Fruit fly (Drosophila melanogaster) whole organism, embryonic: ENCODE results near the gene Vha16-3.
A peak's percentile ranks its signal among the peaks of the same experiment; 100 is the strongest.

ENCODE experiments used
- Blimp-1 ChIP-seq: fragments of 200-800 bp; sonication (Bioruptor generic); optimal IDR thresholded peaks from 3 replicates; lab custom pipeline; 2018; ENCODE audit warnings: missing biosample characterization, missing genetic modification characterization, mild to moderate bottlenecking, moderate library complexity, missing genetic modification reagents
- CG10979 ChIP-seq: fragments of 200-800 bp; sonication (Bioruptor generic); optimal IDR thresholded peaks from 2 replicates; lab custom pipeline; 2018; ENCODE audit warnings: missing biosample characterization, mild to moderate bottlenecking, missing genetic modification characterization, moderate library complexity
- CG11504 ChIP-seq: fragments of 200-800 bp; sonication (Bioruptor generic); optimal IDR thresholded peaks from 3 replicates; lab custom pipeline; 2019; ENCODE audit warnings: missing biosample characterization, mild to moderate bottlenecking, missing genetic modification characterization, moderate library complexity
- CG11695 ChIP-seq: fragments of 200-800 bp; sonication (Bioruptor generic); IDR thresholded peaks from 3 replicates; pipeline ENCODE4 v1.3.6; 2022; ENCODE audit warnings: missing biosample characterization, missing genetic modification characterization
- CG12155 ChIP-seq: fragments of 200-800 bp; sonication (Bioruptor generic); optimal IDR thresholded peaks from 3 replicates; lab custom pipeline; 2016; ENCODE audit warnings: missing biosample characterization, missing genetic modification characterization
- CG12299 ChIP-seq: fragments of 200-800 bp; sonication (Bioruptor generic); optimal IDR thresholded peaks from 2 replicates; lab custom pipeline; 2018; ENCODE audit warnings: missing biosample characterization, mild to moderate bottlenecking, missing genetic modification characterization
- CG13296 ChIP-seq: fragments of 200-800 bp; sonication (Bioruptor generic); optimal IDR thresholded peaks from 3 replicates; lab custom pipeline; 2018; ENCODE audit warnings: missing biosample characterization, mild to moderate bottlenecking, missing genetic modification characterization
- CG15601 ChIP-seq: fragments of 200-800 bp; sonication (Bioruptor generic); optimal IDR thresholded peaks from 3 replicates; lab custom pipeline; 2019; ENCODE audit warnings: missing biosample characterization, mild to moderate bottlenecking, missing genetic modification characterization, moderate library complexity
- CG17829 ChIP-seq: fragments of 200-800 bp; optimal IDR thresholded peaks from 2 replicates; lab custom pipeline; 2019; ENCODE audit warnings: missing biosample characterization, mild to moderate bottlenecking, missing genetic modification characterization, moderate library complexity
- CG18476 ChIP-seq: fragments of 200-800 bp; sonication (Bioruptor generic); optimal IDR thresholded peaks from 2 replicates; lab custom pipeline; 2016; ENCODE audit warnings: missing biosample characterization, mild to moderate bottlenecking, missing genetic modification characterization
- CG2199 ChIP-seq: fragments of 200-800 bp; sonication (Bioruptor generic); IDR thresholded peaks from 3 replicates; pipeline ENCODE4 v1.3.6; 2022; ENCODE audit warnings: missing biosample characterization, missing genetic modification characterization
- CG2678 ChIP-seq: fragments of 200-800 bp; sonication (Bioruptor generic); optimal IDR thresholded peaks from 3 replicates; lab custom pipeline; 2019; ENCODE audit warnings: missing biosample characterization, mild to moderate bottlenecking, missing genetic modification characterization, moderate library complexity
- CG2712 ChIP-seq: fragments of 200-800 bp; optimal IDR thresholded peaks from 3 replicates; lab custom pipeline; 2019; ENCODE audit warnings: missing biosample characterization, mild to moderate bottlenecking, missing genetic modification characterization, moderate library complexity
- CG32532 ChIP-seq: fragments of 200-800 bp; sonication (Bioruptor generic); IDR thresholded peaks from 2 replicates; pipeline ENCODE4 v1.3.6; 2022; ENCODE audit warnings: missing biosample characterization, missing genetic modification characterization
- CG33213 ChIP-seq: fragments of 200-800 bp; sonication (Bioruptor generic); optimal IDR thresholded peaks from 3 replicates; lab custom pipeline; 2016; ENCODE audit warnings: missing biosample characterization, missing genetic modification characterization
- CG3407 ChIP-seq: fragments of 200-800 bp; sonication (Bioruptor generic); optimal IDR thresholded peaks from 2 replicates; lab custom pipeline; 2018; ENCODE audit warnings: missing biosample characterization, mild to moderate bottlenecking, missing genetic modification characterization
- CG3995 ChIP-seq: fragments of 200-800 bp; sonication (Bioruptor generic); optimal IDR thresholded peaks from 3 replicates; lab custom pipeline; 2016; ENCODE audit warnings: missing biosample characterization, missing genetic modification characterization
- CG4328 ChIP-seq: fragments of 200-800 bp; sonication (Bioruptor generic); optimal IDR thresholded peaks from 3 replicates; lab custom pipeline; 2017; ENCODE audit warnings: missing biosample characterization, missing genetic modification reagents, missing genetic modification characterization
- CG4820 ChIP-seq: fragments of 200-800 bp; sonication (Bioruptor generic); optimal IDR thresholded peaks from 3 replicates; lab custom pipeline; 2016; ENCODE audit warnings: missing biosample characterization, missing genetic modification characterization
- CG7786 ChIP-seq: fragments of 200-800 bp; sonication (Bioruptor generic); optimal IDR thresholded peaks from 2 replicates; lab custom pipeline; 2016; ENCODE audit warnings: missing biosample characterization, missing genetic modification characterization
- CG7839 ChIP-seq: fragments of 200-800 bp; sonication (Bioruptor generic); optimal IDR thresholded peaks from 3 replicates; lab custom pipeline; 2018; ENCODE audit warnings: missing biosample characterization, mild to moderate bottlenecking, missing genetic modification characterization, moderate library complexity
- CG8089 ChIP-seq: fragments of 200-800 bp; sonication (Bioruptor generic); optimal IDR thresholded peaks from 3 replicates; lab custom pipeline; 2016; ENCODE audit warnings: missing biosample characterization, missing genetic modification characterization
- CG8924 ChIP-seq: fragments of 200-800 bp; optimal IDR thresholded peaks from 3 replicates; lab custom pipeline; 2019; ENCODE audit warnings: missing biosample characterization, mild to moderate bottlenecking, missing genetic modification characterization, moderate library complexity
- CG9932 ChIP-seq: fragments of 200-800 bp; sonication (Bioruptor generic); IDR thresholded peaks from 2 replicates; pipeline ENCODE4 v1.3.6; 2022; ENCODE audit warnings: missing biosample characterization, missing genetic modification characterization
- Drgx ChIP-seq: fragments of 200-800 bp; sonication (Bioruptor generic); IDR thresholded peaks from 2 replicates; pipeline ENCODE4 v1.3.6; 2022; ENCODE audit warnings: missing biosample characterization, missing genetic modification characterization
- Eip74EF ChIP-seq, 2 experiments: fragments of 200-800 bp in 1 of 2; fragments of >200 bp in 1 of 2; sonication (Bioruptor generic) in 1 of 2; optimal IDR thresholded peaks; 2 replicates each; lab custom pipeline; 2017 to 2019; ENCODE audit warnings: missing biosample characterization in 2 of 2, missing genetic modification characterization in 2 of 2, mild to moderate bottlenecking in 1 of 2, moderate library complexity in 1 of 2
- Elba2 ChIP-seq: fragments of 200-800 bp; sonication (Bioruptor generic); optimal IDR thresholded peaks from 3 replicates; lab custom pipeline; 2016; ENCODE audit warnings: missing biosample characterization, missing genetic modification characterization
- Oli ChIP-seq: fragments of 200-800 bp; sonication (Bioruptor generic); optimal IDR thresholded peaks from 2 replicates; lab custom pipeline; 2018; ENCODE audit warnings: missing biosample characterization, mild to moderate bottlenecking, missing genetic modification characterization, moderate library complexity
- Sox100B ChIP-seq: fragments of 200-800 bp; sonication (Bioruptor generic); optimal IDR thresholded peaks from 3 replicates; lab custom pipeline; 2018; ENCODE audit warnings: missing biosample characterization, mild to moderate bottlenecking, missing genetic modification characterization
- Spps ChIP-seq: fragments of 200-800 bp; sonication (Bioruptor generic); optimal IDR thresholded peaks from 2 replicates; lab custom pipeline; 2018; ENCODE audit warnings: missing biosample characterization, mild to moderate bottlenecking, missing genetic modification characterization
- Taf1 ChIP-seq: fragments of 200-800 bp; sonication (Bioruptor generic); IDR thresholded peaks from 2 replicates; pipeline ENCODE4 v1.3.6; 2022; ENCODE audit warnings: missing biosample characterization, missing genetic modification characterization
- ac ChIP-seq: fragments of 200-800 bp; sonication (Bioruptor generic); optimal IDR thresholded peaks from 3 replicates; lab custom pipeline; 2017; ENCODE audit warnings: missing biosample characterization, mild to moderate bottlenecking, missing genetic modification characterization
- aop ChIP-seq: fragments of 200-800 bp; sonication (Bioruptor generic); IDR thresholded peaks from 2 replicates; pipeline ENCODE4 v1.3.6; 2022; ENCODE audit warnings: missing biosample characterization, missing genetic modification characterization
- cato ChIP-seq: fragments of 200-800 bp; sonication (Bioruptor generic); optimal IDR thresholded peaks from 2 replicates; lab custom pipeline; 2016; ENCODE audit warnings: missing biosample characterization, missing genetic modification characterization, borderline replicate concordance
- dmrt99B ChIP-seq: fragments of 200-800 bp; sonication (Bioruptor generic); optimal IDR thresholded peaks from 2 replicates; lab custom pipeline; 2018; ENCODE audit warnings: missing biosample characterization, mild to moderate bottlenecking, missing genetic modification characterization, moderate library complexity
- fd102C ChIP-seq: fragments of 200-800 bp; sonication (Bioruptor generic); optimal IDR thresholded peaks from 2 replicates; lab custom pipeline; 2018; ENCODE audit warnings: missing biosample characterization, mild to moderate bottlenecking, missing genetic modification characterization, moderate library complexity
- gcm2 ChIP-seq: fragments of 200-800 bp; sonication (Bioruptor generic); optimal IDR thresholded peaks from 2 replicates; lab custom pipeline; 2016; ENCODE audit warnings: missing biosample characterization, missing genetic modification characterization
- gem ChIP-seq: fragments of 200-800 bp; sonication (Bioruptor generic); optimal IDR thresholded peaks from 2 replicates; lab custom pipeline; 2019; ENCODE audit warnings: missing biosample characterization, mild to moderate bottlenecking, missing genetic modification characterization, moderate library complexity
- grau ChIP-seq: fragments of 200-800 bp; optimal IDR thresholded peaks from 3 replicates; lab custom pipeline; 2019; ENCODE audit warnings: missing biosample characterization, mild to moderate bottlenecking, missing genetic modification characterization, moderate library complexity
- hkb ChIP-seq, 2 experiments: fragments of 200-800 bp in 1 of 2; fragments of >200 bp in 1 of 2; sonication (Bioruptor generic) in 1 of 2; IDR thresholded peaks in 1 of 2; optimal IDR thresholded peaks in 1 of 2; 2 replicates each; pipeline versions ENCODE4 v1.3.6 to Lab custom; 2017 to 2022; ENCODE audit warnings: missing biosample characterization in 1 of 2, missing genetic modification characterization in 1 of 2
- mirr ChIP-seq: fragments of 200-800 bp; sonication (Bioruptor generic); optimal IDR thresholded peaks from 3 replicates; lab custom pipeline; 2018; ENCODE audit warnings: missing biosample characterization, mild to moderate bottlenecking, missing genetic modification characterization
- nau ChIP-seq: fragments of 200-800 bp; sonication (Bioruptor generic); optimal IDR thresholded peaks from 3 replicates; lab custom pipeline; 2017; ENCODE audit warnings: missing biosample characterization, mild to moderate bottlenecking, missing genetic modification characterization, missing genetic modification reagents
- nmo ChIP-seq: fragments of 200-800 bp; sonication (Bioruptor generic); optimal IDR thresholded peaks from 2 replicates; lab custom pipeline; 2018; ENCODE audit warnings: missing biosample characterization, mild to moderate bottlenecking, missing genetic modification characterization, moderate library complexity
- phol ChIP-seq: fragments of 200-800 bp; sonication (Bioruptor generic); optimal IDR thresholded peaks from 3 replicates; lab custom pipeline; 2018; ENCODE audit warnings: missing biosample characterization, mild to moderate bottlenecking, missing genetic modification characterization, moderate library complexity
- repo ChIP-seq: fragments of 200-800 bp; sonication (Bioruptor generic); optimal IDR thresholded peaks from 2 replicates; lab custom pipeline; 2016; ENCODE audit warnings: missing biosample characterization, missing genetic modification characterization
- seq ChIP-seq: fragments of 200-800 bp; sonication (Bioruptor generic); IDR thresholded peaks from 2 replicates; pipeline ENCODE4 v1.3.6; 2022; ENCODE audit warnings: missing biosample characterization, missing genetic modification characterization
- slp2 ChIP-seq: fragments of 200-800 bp; sonication (Bioruptor generic); optimal IDR thresholded peaks from 2 replicates; lab custom pipeline; 2016; ENCODE audit warnings: missing biosample characterization, missing genetic modification characterization
- ttk ChIP-seq: fragments of 200-800 bp; sonication (Bioruptor generic); IDR thresholded peaks from 2 replicates; pipeline ENCODE4 v2.1.2; 2022; ENCODE audit warnings: missing biosample characterization, missing genetic modification characterization
- wdn ChIP-seq: fragments of 200-800 bp; sonication (Bioruptor generic); IDR thresholded peaks from 2 replicates; pipeline ENCODE4 v1.3.6; 2022; ENCODE audit warnings: missing biosample characterization, missing genetic modification characterization

Gene Vha16-3

dm6 chr3L:11443474-11444080 lies 29.5 kb upstream of the Vha16-3 start (continued):
- peak; percentile 29 for TF ChIP-seq CG10979
- no peak for TF ChIP-seq Taf1 (GFP tag; lab: Robert Waterston, UW)
- TF ChIP-seq hkb (optimal IDR thresholded peaks at IDR 0.05; lab: Kevin White, UChicago) = no peak
- TF ChIP-seq hkb (GFP tag; IDR thresholded peaks at IDR 0.05; lab: Robert Waterston, UW) = no peak
- TF ChIP-seq CG33213 (GFP tag; lab: Kevin White, UChicago) = no peak
- TF ChIP-seq CG32532 (GFP tag; lab: Robert Waterston, UW) = no peak
- TF ChIP-seq nau (GFP tag; lab: Kevin White, UChicago) = no peak
- peak; percentile 31 for TF ChIP-seq grau (tag; lab: Kevin White, UChicago)
- no peak for TF ChIP-seq CG4820 (GFP tag; lab: Kevin White, UChicago)
- no peak for TF ChIP-seq ac (GFP tag; lab: Kevin White, UChicago)
- no peak for TF ChIP-seq repo
- no peak for TF ChIP-seq CG12155 (GFP tag; lab: Kevin White, UChicago)
- no peak for TF ChIP-seq wdn (GFP tag; lab: Robert Waterston, UW)
- no peak for TF ChIP-seq cato (GFP tag; lab: Kevin White, UChicago)
- no peak for TF ChIP-seq CG8089 (GFP tag; lab: Kevin White, UChicago)
- TF ChIP-seq slp2 (GFP tag; lab: Kevin White, UChicago) = no peak
- no peak for TF ChIP-seq CG11695 (GFP tag; lab: Robert Waterston, UW)
- no peak for TF ChIP-seq CG12299
- TF ChIP-seq Sox100B = peak; percentile 48
- no peak for TF ChIP-seq CG7786
- no peak for TF ChIP-seq Elba2 (GFP tag; lab: Kevin White, UChicago)
- TF ChIP-seq CG9932 (GFP tag; lab: Robert Waterston, UW) = no peak
- no peak for TF ChIP-seq CG18476 (GFP tag; lab: Kevin White, UChicago)
- TF ChIP-seq aop (GFP tag; lab: Robert Waterston, UW) = no peak
- TF ChIP-seq fd102C = no peak
- TF ChIP-seq gcm2 (GFP tag; lab: Kevin White, UChicago) = no peak
- TF ChIP-seq, all 482 proteins: peak for 55

dm6 chr3L:11444169-11444568 lies 28.9 kb upstream of the Vha16-3 start:
- TF ChIP-seq grau (tag; lab: Kevin White, UChicago) = peak; percentile 50
- TF ChIP-seq CG2199 (GFP tag; lab: Robert Waterston, UW) = no peak
- TF ChIP-seq mirr = no peak
- no peak for TF ChIP-seq Spps
- peak; percentile 50 for TF ChIP-seq nmo (GFP tag; lab: Kevin White, UChicago)
- no peak for TF ChIP-seq CG4328 (GFP tag; lab: Kevin White, UChicago)
- no peak for TF ChIP-seq CG3995 (GFP tag; lab: Kevin White, UChicago)
- peak; percentile 61 for TF ChIP-seq gem (tag; lab: Kevin White, UChicago)
- no peak for TF ChIP-seq CG9932 (GFP tag; lab: Robert Waterston, UW)
- peak; percentile 67 for TF ChIP-seq CG2678 (tag; lab: Kevin White, UChicago)
- peak; percentile 19 for TF ChIP-seq Oli (tag; lab: Kevin White, UChicago)
- TF ChIP-seq CG33213 (GFP tag; lab: Kevin White, UChicago) = no peak
- peak; percentile 48 for TF ChIP-seq CG7839 (tag; lab: Kevin White, UChicago)
- peak; percentile 25 for TF ChIP-seq CG10979
- TF ChIP-seq CG8924 = peak; percentile 34
- no peak for TF ChIP-seq seq (GFP tag; lab: Robert Waterston, UW)
- peak; percentile 22 for TF ChIP-seq phol (tag; lab: Kevin White, UChicago)
- TF ChIP-seq CG17829 = peak; percentile 3
- 0 out of 2 replicates have a peak, but pooled peaks have one; percentile 4 for TF ChIP-seq ttk
- peak; percentile 4 for TF ChIP-seq CG15601 (tag; lab: Kevin White, UChicago)
- peak; percentile 54 for TF ChIP-seq CG2712
- TF ChIP-seq dmrt99B (tag; lab: Kevin White, UChicago) = peak; percentile 65
- peak; percentile 28 for TF ChIP-seq CG13296 (GFP tag; lab: Kevin White, UChicago)
- TF ChIP-seq Blimp-1 = peak; percentile 1
- peak; percentile 35; the same call in 1 of the 2 replicates for TF ChIP-seq Drgx
- no peak for TF ChIP-seq CG3407 (GFP tag; lab: Kevin White, UChicago)
- TF ChIP-seq CG11504 (tag; lab: Kevin White, UChicago) = peak; percentile 77
- peak in 1 of 2 experiments; percentile 10 for TF ChIP-seq Eip74EF (GFP tag; optimal IDR thresholded peaks at IDR 0.05; lab: Kevin White, UChicago)
